Fruit fly (Drosophila melanogaster) whole organism, embryonic: Measurements from ENCODE around the gene CG42716.

Source experiments
- Atf6 ChIP-seq: fragments of 200-800 bp; sonication (Bioruptor generic); IDR thresholded peaks from 2 replicates; pipeline ENCODE4 v1.3.6; 2022; ENCODE audit warnings: missing biosample characterization, missing genetic modification characterization
- CG10147 ChIP-seq: fragments of 200-800 bp; sonication (Bioruptor generic); optimal IDR thresholded peaks from 2 replicates; lab custom pipeline; 2019; ENCODE audit warnings: missing biosample characterization, mild to moderate bottlenecking, missing genetic modification characterization, moderate library complexity
- CG10267 ChIP-seq: fragments of 200-800 bp; sonication (Bioruptor generic); optimal IDR thresholded peaks from 2 replicates; lab custom pipeline; 2018; ENCODE audit warnings: missing biosample characterization, mild to moderate bottlenecking, missing genetic modification characterization, moderate library complexity
- CG10979 ChIP-seq: fragments of 200-800 bp; sonication (Bioruptor generic); optimal IDR thresholded peaks from 2 replicates; lab custom pipeline; 2018; ENCODE audit warnings: missing biosample characterization, mild to moderate bottlenecking, missing genetic modification characterization, moderate library complexity
- CG12942 ChIP-seq: fragments of 200-800 bp; sonication (Bioruptor generic); optimal IDR thresholded peaks from 3 replicates; lab custom pipeline; 2016; ENCODE audit warnings: missing biosample characterization, missing genetic modification characterization
- CG13287 ChIP-seq: fragments of 200-800 bp; sonication (Bioruptor generic); IDR thresholded peaks from 2 replicates; pipeline ENCODE4 v1.3.6; 2022; ENCODE audit warnings: missing biosample characterization, missing genetic modification characterization; ENCODE audit not compliant: partially characterized antibody
- CG13424 ChIP-seq: fragments of 200-800 bp; sonication (Bioruptor generic); optimal IDR thresholded peaks from 2 replicates; lab custom pipeline; 2019; ENCODE audit warnings: missing biosample characterization, mild to moderate bottlenecking, missing genetic modification characterization, moderate library complexity
- CG16779 ChIP-seq: fragments of 200-800 bp; sonication (Bioruptor generic); IDR thresholded peaks from 2 replicates; pipeline ENCODE4 v1.3.6; 2022; ENCODE audit warnings: missing biosample characterization, missing genetic modification characterization
- CG18619 ChIP-seq: fragments of 200-800 bp; sonication (Bioruptor generic); optimal IDR thresholded peaks from 3 replicates; lab custom pipeline; 2017; ENCODE audit warnings: missing biosample characterization, mild to moderate bottlenecking, missing genetic modification characterization
- CG2712 ChIP-seq: fragments of 200-800 bp; optimal IDR thresholded peaks from 3 replicates; lab custom pipeline; 2019; ENCODE audit warnings: missing biosample characterization, mild to moderate bottlenecking, missing genetic modification characterization, moderate library complexity
- CG31441 ChIP-seq: fragments of 200-800 bp; sonication (Bioruptor generic); IDR thresholded peaks from 2 replicates; pipeline ENCODE4 v1.3.6; 2022; ENCODE audit warnings: missing biosample characterization, missing genetic modification characterization
- CG34422 ChIP-seq: fragments of 200-800 bp; sonication (Bioruptor generic); IDR thresholded peaks from 3 replicates; pipeline ENCODE4 v1.3.6; 2022; ENCODE audit warnings: missing biosample characterization, missing genetic modification characterization
- CG3995 ChIP-seq: fragments of 200-800 bp; sonication (Bioruptor generic); optimal IDR thresholded peaks from 3 replicates; lab custom pipeline; 2016; ENCODE audit warnings: missing biosample characterization, missing genetic modification characterization
- CG42726 ChIP-seq: fragments of 200-800 bp; sonication (Bioruptor generic); IDR thresholded peaks from 2 replicates; pipeline ENCODE4 v1.3.6; 2022; ENCODE audit warnings: missing biosample characterization, missing genetic modification characterization; ENCODE audit not compliant: partially characterized antibody
- CG5953 ChIP-seq: fragments of 200-800 bp; sonication (Bioruptor generic); IDR thresholded peaks from 2 replicates; pipeline ENCODE4 v1.3.6; 2022; ENCODE audit warnings: missing biosample characterization, missing genetic modification characterization
- CG6254 ChIP-seq: fragments of 200-800 bp; sonication (Bioruptor generic); optimal IDR thresholded peaks from 3 replicates; lab custom pipeline; 2017; ENCODE audit warnings: mild to moderate bottlenecking, missing biosample characterization, missing genetic modification reagents, missing genetic modification characterization
- CG6654 ChIP-seq: fragments of 200-800 bp; sonication (Bioruptor generic); optimal IDR thresholded peaks from 2 replicates; lab custom pipeline; 2017; ENCODE audit warnings: missing biosample characterization, mild to moderate bottlenecking, missing genetic modification characterization
- CG7786 ChIP-seq: fragments of 200-800 bp; sonication (Bioruptor generic); optimal IDR thresholded peaks from 2 replicates; lab custom pipeline; 2016; ENCODE audit warnings: missing biosample characterization, missing genetic modification characterization
- CG7839 ChIP-seq: fragments of 200-800 bp; sonication (Bioruptor generic); optimal IDR thresholded peaks from 3 replicates; lab custom pipeline; 2018; ENCODE audit warnings: missing biosample characterization, mild to moderate bottlenecking, missing genetic modification characterization, moderate library complexity
- CHES-1-like ChIP-seq: fragments of 200-800 bp; sonication (Bioruptor generic); optimal IDR thresholded peaks from 2 replicates; lab custom pipeline; 2016; ENCODE audit warnings: missing biosample characterization, missing genetic modification characterization
- Chrac-16 ChIP-seq: fragments of 200-800 bp; sonication (Bioruptor generic); optimal IDR thresholded peaks from 3 replicates; lab custom pipeline; 2016; ENCODE audit warnings: missing biosample characterization, missing genetic modification characterization
- CrebB ChIP-seq: fragments of 200-800 bp; sonication (Bioruptor generic); optimal IDR thresholded peaks from 3 replicates; lab custom pipeline; 2018; ENCODE audit warnings: missing biosample characterization, mild to moderate bottlenecking, missing genetic modification characterization
- ERR ChIP-seq: fragments of 200-800 bp; sonication (Bioruptor generic); optimal IDR thresholded peaks from 2 replicates; lab custom pipeline; 2016; ENCODE audit warnings: missing biosample characterization, missing genetic modification characterization
- H2.0 ChIP-seq: fragments of 200-800 bp; sonication (Bioruptor generic); IDR thresholded peaks from 2 replicates; pipeline ENCODE4 v1.3.6; 2022; ENCODE audit warnings: missing biosample characterization, missing genetic modification characterization
- Lhr ChIP-seq: fragments of 200-800 bp; sonication (Bioruptor generic); optimal IDR thresholded peaks from 3 replicates; lab custom pipeline; 2017; ENCODE audit warnings: mild to moderate bottlenecking, missing biosample characterization, missing genetic modification reagents, missing genetic modification characterization
- Myb ChIP-seq: fragments of 200-800 bp; sonication (Bioruptor generic); optimal IDR thresholded peaks from 2 replicates; lab custom pipeline; 2016; ENCODE audit warnings: missing biosample characterization, missing genetic modification characterization
- Oaz ChIP-seq: fragments of 200-800 bp; sonication (Bioruptor generic); IDR thresholded peaks from 2 replicates; pipeline ENCODE4 v1.3.6; 2022; ENCODE audit warnings: missing biosample characterization, missing genetic modification characterization
- Ptx1 ChIP-seq: fragments of 200-800 bp; sonication (Bioruptor generic); IDR thresholded peaks from 2 replicates; pipeline ENCODE4 v1.3.6; 2022; ENCODE audit warnings: missing biosample characterization, missing genetic modification characterization
- YL-1 ChIP-seq: fragments of 200-800 bp; sonication (Bioruptor generic); optimal IDR thresholded peaks from 3 replicates; lab custom pipeline; 2017; ENCODE audit warnings: missing biosample characterization, mild to moderate bottlenecking, missing genetic modification characterization
- cad ChIP-seq: fragments of >200 bp; optimal IDR thresholded peaks from 2 replicates; lab custom pipeline; 2017; ENCODE audit warnings: missing biosample characterization, missing genetic modification characterization
- chinmo ChIP-seq: fragments of 200-800 bp; sonication (Bioruptor generic); IDR thresholded peaks from 4 replicates; pipeline ENCODE4 v1.3.6; 2022; ENCODE audit warnings: missing biosample characterization, missing genetic modification characterization; ENCODE audit not compliant: partially characterized antibody
- dmrt99B ChIP-seq: fragments of 200-800 bp; sonication (Bioruptor generic); optimal IDR thresholded peaks from 2 replicates; lab custom pipeline; 2018; ENCODE audit warnings: missing biosample characterization, mild to moderate bottlenecking, missing genetic modification characterization, moderate library complexity
- emc ChIP-seq: fragments of 200-800 bp; sonication (Bioruptor generic); optimal IDR thresholded peaks from 2 replicates; lab custom pipeline; 2016; ENCODE audit warnings: missing biosample characterization, missing genetic modification characterization
- ems ChIP-seq: fragments of 200-800 bp; sonication (Bioruptor generic); optimal IDR thresholded peaks from 3 replicates; lab custom pipeline; 2016; ENCODE audit warnings: missing biosample characterization, missing genetic modification characterization
- gro ChIP-seq: fragments of 200-800 bp; sonication (Bioruptor generic); optimal IDR thresholded peaks from 2 replicates; lab custom pipeline; 2016; ENCODE audit warnings: missing biosample characterization, missing genetic modification characterization
- gt ChIP-seq: fragments of 200-800 bp; sonication (Bioruptor generic); IDR thresholded peaks from 2 replicates; pipeline ENCODE4 v1.3.6; 2022; ENCODE audit warnings: missing biosample characterization, missing genetic modification characterization
- insv ChIP-seq, 2 experiments: fragments of 200-800 bp; sonication (Bioruptor generic); optimal IDR thresholded peaks; 3 replicates each; lab custom pipeline; 2016 to 2018; ENCODE audit warnings: missing biosample characterization in 2 of 2, missing genetic modification characterization in 2 of 2
- jumu ChIP-seq: fragments of 200-800 bp; sonication (Bioruptor generic); optimal IDR thresholded peaks from 3 replicates; lab custom pipeline; 2016; ENCODE audit warnings: missing biosample characterization, missing genetic modification characterization
- kah ChIP-seq: fragments of 200-800 bp; sonication (Bioruptor generic); optimal IDR thresholded peaks from 2 replicates; lab custom pipeline; 2018; ENCODE audit warnings: missing biosample characterization, mild to moderate bottlenecking, missing genetic modification characterization
- ken ChIP-seq: fragments of 200-800 bp; sonication (Bioruptor generic); IDR thresholded peaks from 3 replicates; pipeline ENCODE4 v1.3.6; 2022; ENCODE audit warnings: missing biosample characterization, missing genetic modification characterization
- nerfin-1 ChIP-seq: fragments of 200-800 bp; sonication (Bioruptor generic); optimal IDR thresholded peaks from 3 replicates; lab custom pipeline; 2019; ENCODE audit warnings: missing biosample characterization, mild to moderate bottlenecking, missing genetic modification characterization, moderate library complexity
- nerfin-2 ChIP-seq: fragments of 200-800 bp; sonication (Bioruptor generic); IDR thresholded peaks from 2 replicates; pipeline ENCODE4 v1.3.6; 2022; ENCODE audit warnings: missing biosample characterization, missing genetic modification characterization; ENCODE audit not compliant: partially characterized antibody
- nmo ChIP-seq: fragments of 200-800 bp; sonication (Bioruptor generic); optimal IDR thresholded peaks from 2 replicates; lab custom pipeline; 2018; ENCODE audit warnings: missing biosample characterization, mild to moderate bottlenecking, missing genetic modification characterization, moderate library complexity
- shn ChIP-seq: fragments of 200-800 bp; sonication (Bioruptor generic); optimal IDR thresholded peaks from 3 replicates; lab custom pipeline; 2016; ENCODE audit warnings: missing biosample characterization, missing genetic modification characterization
- so ChIP-seq: fragments of 200-800 bp; sonication (Bioruptor generic); IDR thresholded peaks from 3 replicates; pipeline ENCODE4 v1.3.6; 2022; ENCODE audit warnings: missing biosample characterization, missing genetic modification characterization
- sob ChIP-seq: fragments of 200-800 bp; sonication (Bioruptor generic); IDR thresholded peaks from 2 replicates; pipeline ENCODE4 v1.3.6; 2022; ENCODE audit warnings: missing biosample characterization, missing genetic modification characterization
- unc-4 ChIP-seq: fragments of 200-800 bp; sonication (Bioruptor generic); IDR thresholded peaks from 2 replicates; pipeline ENCODE4 v1.3.6; 2022; ENCODE audit warnings: missing biosample characterization, missing genetic modification characterization; ENCODE audit not compliant: partially characterized antibody
- usp ChIP-seq: fragments of >200 bp; optimal IDR thresholded peaks from 2 replicates; lab custom pipeline; 2017; ENCODE audit warnings: missing biosample characterization, missing genetic modification characterization
- vvl ChIP-seq: fragments of 200-800 bp; sonication (Bioruptor generic); IDR thresholded peaks from 2 replicates; pipeline ENCODE4 v1.3.6; 2022; ENCODE audit warnings: missing biosample characterization, missing genetic modification characterization
- z ChIP-seq: fragments of 200-800 bp; sonication (Bioruptor generic); IDR thresholded peaks from 3 replicates; pipeline ENCODE4 v1.3.6; 2022; ENCODE audit warnings: missing biosample characterization, missing genetic modification characterization

CG42716 gene

dm6 chr3L:16037048-16037477, 3.5 kb downstream of the CG42716 start (continued):
- TF ChIP-seq ERR (GFP tag; lab: Kevin White, UChicago) (peak; percentile 53), emc (GFP tag; lab: Kevin White, UChicago) (peak; percentile 48), CG10147 (GFP tag; lab: Kevin White, UChicago) (peak; percentile 81), jumu (GFP tag; lab: Kevin White, UChicago) (peak; percentile 60), CG6254 (GFP tag; lab: Kevin White, UChicago) (peak; percentile 57), Myb (GFP tag; lab: Kevin White, UChicago) (peak; percentile 100), unc-4 (GFP tag; lab: Robert Waterston, UW) (peak; percentile 61), CG2712 (tag; lab: Kevin White, UChicago) (peak; percentile 82), Ptx1 (GFP tag; lab: Robert Waterston, UW) (peak; percentile 75), ken (GFP tag; lab: Robert Waterston, UW) (no peak), CG16779 (GFP tag; lab: Robert Waterston, UW) (0 out of 2 replicates have a peak, but pooled peaks have one; percentile 80), CG12942 (GFP tag; lab: Kevin White, UChicago) (peak; percentile 67), CG34422 (peak; percentile 61; the same call in 2 of the 3 replicates), vvl (GFP tag; lab: Robert Waterston, UW) (peak; percentile 95), CG13287 (GFP tag; lab: Robert Waterston, UW) (peak; percentile 80), Chrac-16 (GFP tag; lab: Kevin White, UChicago) (peak; percentile 64), gt (GFP tag; lab: Robert Waterston, UW) (no peak), CrebB (tag; lab: Kevin White, UChicago) (peak; percentile 86), z (GFP tag; lab: Robert Waterston, UW) (no peak), CG10979 (tag; lab: Kevin White, UChicago) (peak; percentile 68), insv (GFP tag; optimal IDR thresholded peaks at IDR 0.05; lab: Kevin White, UChicago) (peak in 1 of 2 experiments; percentile 61), CG6654 (GFP tag; lab: Kevin White, UChicago) (peak; percentile 7), dmrt99B (peak; percentile 74), gro (GFP tag; lab: Kevin White, UChicago) (peak; percentile 88), CG3995 (GFP tag; lab: Kevin White, UChicago) (peak; percentile 6), CHES-1-like (GFP tag; lab: Kevin White, UChicago) (peak; percentile 84), CG31441 (GFP tag; lab: Robert Waterston, UW) (peak; percentile 70; the same call in 1 of the 2 replicates), CG7839 (tag; lab: Kevin White, UChicago) (peak; percentile 79), cad (GFP tag; lab: Kevin White, UChicago) (no peak), CG7786 (GFP tag; lab: Kevin White, UChicago) (peak; percentile 61), kah (GFP tag; lab: Kevin White, UChicago) (peak; percentile 12), Lhr (GFP tag; lab: Kevin White, UChicago) (peak; percentile 99), so (GFP tag; lab: Robert Waterston, UW) (peak; percentile 88), CG42726 (GFP tag; lab: Robert Waterston, UW) (no peak), CG10267 (tag; lab: Kevin White, UChicago) (peak; percentile 81), nerfin-1 (peak; percentile 65), shn (GFP tag; lab: Kevin White, UChicago) (peak; percentile 67), nmo (GFP tag; lab: Kevin White, UChicago) (peak; percentile 77), YL-1 (GFP tag; lab: Kevin White, UChicago) (no peak), Atf6 (GFP tag; lab: Robert Waterston, UW) (peak; percentile 87), CG18619 (GFP tag; lab: Kevin White, UChicago) (peak; percentile 72), chinmo (GFP tag; lab: Robert Waterston, UW) (0 out of 4 replicates have a peak, but pooled peaks have one; percentile 43), CG5953 (GFP tag; lab: Robert Waterston, UW) (peak; percentile 70; the same call in 1 of the 2 replicates), sob (GFP tag; lab: Robert Waterston, UW) (peak; percentile 87), Oaz (GFP tag; lab: Robert Waterston, UW) (peak; percentile 63), usp (GFP tag; lab: Kevin White, UChicago) (no peak), H2.0 (GFP tag; lab: Robert Waterston, UW) (peak; percentile 81), nerfin-2 (no peak; the same call in 1 of the 2 replicates), ems (peak; percentile 61), CG13424 (tag; lab: Kevin White, UChicago) (peak; percentile 74)
